Worm (Caenorhabditis elegans) whole organism, L2 larva: ENCODE data around the gene W05H7.1.
"Not testable (repeated sequence)": the region's sequence is repeated elsewhere in the genome, so short reads cannot be mapped to it uniquely, and the experiment has no call there.

Source experiments
- F13H6.1 ChIP-seq: sonication (generic microtip); optimal IDR thresholded peaks from 2 replicates; lab custom pipeline; 2016; ENCODE audit warnings: missing genetic modification characterization, missing compliant biosample characterization
- Y55F3AM.14 ChIP-seq: fragments of 200-800 bp; sonication (Bioruptor generic); optimal IDR thresholded peaks from 2 replicates; lab custom pipeline; 2018; ENCODE audit warnings: mild to moderate bottlenecking, missing genetic modification characterization, missing compliant biosample characterization
- ZK546.5 ChIP-seq: sonication (generic microtip); optimal IDR thresholded peaks from 2 replicates; lab custom pipeline; 2017; ENCODE audit warnings: missing biosample characterization, missing genetic modification characterization
- alr-1 ChIP-seq: fragments of 150-350 bp; optimal IDR thresholded peaks from 2 replicates; lab custom pipeline; 2014; ENCODE audit warnings: missing biosample characterization, missing genetic modification characterization
- ama-1 ChIP-seq: fragments of 150-350 bp; optimal IDR thresholded peaks from 2 replicates; lab custom pipeline; 2018; ENCODE audit warnings: inconsistent platforms
- ceh-16 ChIP-seq: fragments of 150-350 bp; optimal IDR thresholded peaks from 2 replicates; lab custom pipeline; 2014; ENCODE audit warnings: missing biosample characterization, missing genetic modification characterization
- ceh-82 ChIP-seq: fragments of 150-350 bp; optimal IDR thresholded peaks from 2 replicates; lab custom pipeline; 2014; ENCODE audit warnings: missing biosample characterization, missing genetic modification characterization
- crh-2 ChIP-seq: sonication (generic microtip); optimal IDR thresholded peaks from 2 replicates; lab custom pipeline; 2017; ENCODE audit warnings: missing biosample characterization, missing genetic modification characterization
- dmd-4 ChIP-seq: sonication (generic microtip); optimal IDR thresholded peaks from 2 replicates; lab custom pipeline; 2017; ENCODE audit warnings: missing biosample characterization, missing genetic modification characterization
- egl-27 ChIP-seq: sonication (generic microtip); optimal IDR thresholded peaks from 3 replicates; lab custom pipeline; 2017; ENCODE audit warnings: missing biosample characterization, missing genetic modification reagents, missing genetic modification characterization
- elt-1 ChIP-seq: fragments of 150-350 bp; optimal IDR thresholded peaks from 2 replicates; lab custom pipeline; 2014; ENCODE audit warnings: missing biosample characterization, missing genetic modification characterization
- elt-3 ChIP-seq: sonication (generic microtip); optimal IDR thresholded peaks from 2 replicates; lab custom pipeline; 2017; ENCODE audit warnings: missing biosample characterization, missing genetic modification characterization
- fos-1 ChIP-seq: fragments of 150-350 bp; optimal IDR thresholded peaks from 2 replicates; lab custom pipeline; 2014; ENCODE audit warnings: missing biosample characterization, missing genetic modification characterization
- gmeb-1 ChIP-seq: fragments of 150-350 bp; optimal IDR thresholded peaks from 2 replicates; lab custom pipeline; 2014; ENCODE audit warnings: missing biosample characterization, missing genetic modification characterization
- lin-39 ChIP-seq: fragments of 150-350 bp; optimal IDR thresholded peaks from 2 replicates; lab custom pipeline; 2014; ENCODE audit warnings: missing biosample characterization, missing genetic modification reagents, missing genetic modification characterization
- mab-5 ChIP-seq: fragments of 150-350 bp; optimal IDR thresholded peaks from 2 replicates; lab custom pipeline; 2014; ENCODE audit warnings: missing biosample characterization, missing genetic modification characterization
- mbf-1 ChIP-seq: sonication (generic microtip); optimal IDR thresholded peaks from 2 replicates; lab custom pipeline; 2017; ENCODE audit warnings: missing biosample characterization, missing genetic modification characterization
- mdl-1 ChIP-seq, 2 experiments: fragments of 150-350 bp in 1 of 2; sonication (generic microtip) in 1 of 2; optimal IDR thresholded peaks; 2 replicates each; lab custom pipeline; 2017; ENCODE audit warnings: missing biosample characterization in 2 of 2, missing genetic modification characterization in 2 of 2
- nhr-12 ChIP-seq: fragments of 150-350 bp; optimal IDR thresholded peaks from 2 replicates; lab custom pipeline; 2014; ENCODE audit warnings: missing biosample characterization, missing genetic modification characterization
- nhr-21 ChIP-seq: fragments of 150-350 bp; optimal IDR thresholded peaks from 2 replicates; lab custom pipeline; 2014; ENCODE audit warnings: missing biosample characterization, missing genetic modification characterization
- nhr-237 ChIP-seq: fragments of 150-350 bp; optimal IDR thresholded peaks from 2 replicates; lab custom pipeline; 2014; ENCODE audit warnings: missing biosample characterization, missing genetic modification characterization
- nhr-6 ChIP-seq: fragments of 150-350 bp; optimal IDR thresholded peaks from 2 replicates; lab custom pipeline; 2014; ENCODE audit warnings: missing biosample characterization, missing genetic modification characterization
- skn-1 ChIP-seq: sonication (generic microtip); optimal IDR thresholded peaks from 2 replicates; lab custom pipeline; 2017; ENCODE audit warnings: missing biosample characterization, missing genetic modification characterization
- unc-55 ChIP-seq: fragments of 150-350 bp; sonication (generic microtip); optimal IDR thresholded peaks from 3 replicates; lab custom pipeline; 2014; ENCODE audit warnings: missing biosample characterization, missing genetic modification reagents, missing genetic modification characterization
- unc-62 ChIP-seq: fragments of 150-350 bp; optimal IDR thresholded peaks from 2 replicates; lab custom pipeline; 2014; ENCODE audit warnings: missing biosample characterization, missing genetic modification reagents, missing genetic modification characterization
- zag-1 ChIP-seq: fragments of 150-350 bp; optimal IDR thresholded peaks from 2 replicates; lab custom pipeline; 2014; ENCODE audit warnings: missing biosample characterization, missing genetic modification characterization
- ztf-1 ChIP-seq: fragments of 200-800 bp; sonication (Bioruptor generic); conservative IDR thresholded peaks from 2 replicates; pipeline ENCODE4 v1.3.6; 2022; ENCODE audit warnings: missing genetic modification characterization, missing compliant biosample characterization
- ztf-4 ChIP-seq: fragments of 150-350 bp; optimal IDR thresholded peaks from 2 replicates; lab custom pipeline; 2014; ENCODE audit warnings: missing biosample characterization, missing genetic modification characterization

W05H7.1 gene

DNA sequence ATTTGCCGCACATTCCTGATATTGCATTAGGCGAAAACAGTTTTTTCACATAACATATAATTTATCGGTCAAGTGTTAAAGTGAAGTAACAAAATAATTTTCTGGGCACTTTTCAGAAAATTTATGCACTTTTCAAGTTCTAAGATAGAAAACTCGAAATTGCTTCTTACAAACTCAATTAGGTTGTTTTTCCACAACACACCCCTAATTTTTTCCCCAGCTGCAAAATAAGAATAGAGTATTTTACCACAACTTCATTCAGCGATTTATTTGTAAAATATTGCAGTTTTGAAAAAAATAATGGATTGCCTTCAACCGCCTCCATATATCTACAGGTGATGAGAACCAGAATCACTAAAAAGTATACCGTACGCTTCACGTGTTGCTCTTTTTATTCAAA lies 37.7 kb upstream of the W05H7.1 start, which contains the start of gene srh-19:
TSS of gene srh-19 (plus strand) at position 301 of the 400 bp plus-strand sequence.
- TF ChIP-seq Y55F3AM.14 (GFP tag; lab: Kevin White, UChicago), result no peak
- no peak for TF ChIP-seq gmeb-1 (tag; lab: Kevin White, UChicago)
- no peak for TF ChIP-seq ceh-16 (tag; lab: Kevin White, UChicago)
- TF ChIP-seq nhr-6 (tag; lab: Kevin White, UChicago), result no peak
- no peak for TF ChIP-seq ZK546.5 (tag; lab: Kevin White, UChicago)
- TF ChIP-seq mbf-1, result no peak
- TF ChIP-seq fos-1, result no peak
- TF ChIP-seq ceh-82, result no peak
- no peak for TF ChIP-seq mdl-1 (tag; optimal IDR thresholded peaks at IDR 0.05; lab: Kevin White, UChicago)
- no peak for TF ChIP-seq unc-62
- no peak for TF ChIP-seq ztf-1 (GFP tag; lab: Robert Waterston, UW)
- TF ChIP-seq, all 48 proteins: peak for 0

DNA sequence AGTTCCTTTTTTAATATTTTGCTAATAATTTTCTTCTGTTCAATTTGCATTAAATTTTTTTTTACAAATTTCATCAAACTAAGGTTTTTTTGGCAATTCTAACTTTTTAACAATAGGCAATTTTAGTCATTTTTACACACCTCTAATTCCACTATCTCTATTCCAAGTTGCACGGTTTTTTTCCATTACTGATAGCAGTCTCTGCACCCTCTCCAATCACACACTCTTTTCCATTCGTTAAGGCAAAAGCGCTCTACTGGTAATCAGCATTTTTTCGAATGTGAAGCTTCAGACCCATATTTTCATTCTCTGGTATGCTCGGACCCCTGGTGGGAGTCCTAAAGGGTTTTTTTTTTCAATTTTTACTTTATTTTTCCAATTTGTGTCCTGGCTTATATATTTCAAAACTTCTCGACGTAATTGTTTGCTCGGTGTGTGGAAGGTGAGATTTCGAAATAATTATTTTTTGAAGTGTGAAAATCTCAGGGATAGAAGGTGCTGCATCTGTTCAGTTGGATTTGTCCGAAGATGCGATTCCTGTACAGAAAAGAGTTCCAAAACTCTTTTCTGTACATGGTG lies 33.7 kb upstream of the W05H7.1 start, which contains the start of the genes F19G12.4 and F19G12.8:
TSS of gene F19G12.4 (plus strand) at position 529 of the 579 bp plus-strand sequence.
TSS of gene F19G12.8 (plus strand) at position 545 of the 579 bp plus-strand sequence.
- TF ChIP-seq fos-1 (peak; percentile 37), skn-1 (tag; lab: Kevin White, UChicago) (peak; percentile 27), crh-2 (tag; lab: Kevin White, UChicago) (peak; percentile 2), nhr-237 (tag; lab: Kevin White, UChicago) (no peak), unc-55 (GFP tag; lab: Kevin White, UChicago) (no peak)
- TF ChIP-seq, all 48 proteins: peak for 3

DNA sequence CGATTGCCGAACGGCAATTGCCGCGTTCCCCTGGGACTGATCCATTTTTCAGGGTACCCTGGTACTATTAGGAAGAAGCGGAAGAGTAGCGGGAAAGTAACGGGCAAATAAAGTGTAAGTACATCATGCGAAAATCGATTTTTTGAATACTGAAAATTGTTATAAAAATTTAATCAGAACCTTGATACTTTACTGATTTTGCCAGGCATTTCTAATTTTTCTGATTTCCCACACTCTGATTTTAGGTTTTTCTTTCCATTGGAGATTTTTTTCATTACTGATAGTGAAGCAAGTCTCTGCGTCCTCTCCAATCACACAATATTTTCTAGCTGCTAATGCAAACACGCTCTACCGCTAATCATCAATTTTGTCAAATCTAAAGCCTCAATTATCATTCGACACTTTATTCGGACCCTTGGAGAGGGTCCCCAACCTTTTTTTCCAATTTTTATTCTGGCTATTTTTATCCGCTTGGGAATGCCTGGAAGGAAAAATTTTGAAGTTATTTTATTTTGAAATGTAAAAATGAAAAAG lies 31.3 kb upstream of the W05H7.1 start, which contains the start of gene F19G12.9:
TSS of gene F19G12.9 (plus strand) at position 51 of the 534 bp plus-strand sequence.
- TF ChIP-seq skn-1 (tag; lab: Kevin White, UChicago) (peak; percentile 89), unc-62 (no peak)

DNA sequence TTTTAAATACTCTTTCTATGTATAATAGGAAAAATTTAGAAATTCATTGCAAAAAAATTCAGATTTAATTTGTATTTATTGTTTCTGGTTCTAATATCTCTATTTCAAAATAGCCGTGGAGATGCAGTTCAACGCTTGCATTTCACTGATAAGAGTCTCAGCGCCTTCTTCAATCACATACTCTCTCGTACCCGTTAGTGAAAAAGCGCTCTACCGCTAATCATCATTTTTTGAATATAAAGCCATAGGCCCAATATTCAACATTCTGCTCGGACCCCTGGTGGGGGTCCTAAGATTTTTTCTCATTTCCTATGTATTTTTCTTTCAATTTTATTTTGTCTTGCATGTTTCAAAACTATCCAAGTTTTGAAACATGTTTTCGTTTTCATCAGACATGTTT lies 30.0 kb upstream of the W05H7.1 start:
- TF ChIP-seq ztf-1 (GFP tag; lab: Robert Waterston, UW), result no peak
- TF ChIP-seq nhr-21, result no peak
- TF ChIP-seq unc-62, result no peak
- no peak for TF ChIP-seq dmd-4
- peak; percentile 99 for TF ChIP-seq skn-1 (tag; lab: Kevin White, UChicago)

DNA sequence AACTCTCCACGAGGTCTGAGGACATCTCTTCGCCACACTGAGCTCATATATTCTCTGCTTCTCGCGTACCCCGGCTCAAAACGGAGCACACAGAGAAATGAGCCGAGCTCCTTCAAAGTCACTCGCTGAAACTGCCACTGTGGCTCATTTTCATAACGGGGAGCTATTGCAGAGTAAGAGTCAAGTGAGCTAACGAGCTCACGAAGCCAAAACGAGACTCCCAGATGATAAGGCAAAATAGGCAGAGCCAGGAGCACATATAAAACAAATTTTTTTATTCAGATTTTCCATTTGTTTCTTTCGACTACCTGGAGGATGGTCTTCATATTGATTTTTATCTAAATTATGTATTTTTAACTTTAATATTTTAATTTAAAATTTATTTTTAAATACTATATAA lies 26.1 kb upstream of the W05H7.1 start, which contains the start of gene F19G12.3:
TSS of gene F19G12.3 (plus strand) at position 301 of the 400 bp plus-strand sequence.
- TF ChIP-seq unc-62, result no peak
- no peak for TF ChIP-seq ama-1 (lab: Kevin White, UChicago)

DNA sequence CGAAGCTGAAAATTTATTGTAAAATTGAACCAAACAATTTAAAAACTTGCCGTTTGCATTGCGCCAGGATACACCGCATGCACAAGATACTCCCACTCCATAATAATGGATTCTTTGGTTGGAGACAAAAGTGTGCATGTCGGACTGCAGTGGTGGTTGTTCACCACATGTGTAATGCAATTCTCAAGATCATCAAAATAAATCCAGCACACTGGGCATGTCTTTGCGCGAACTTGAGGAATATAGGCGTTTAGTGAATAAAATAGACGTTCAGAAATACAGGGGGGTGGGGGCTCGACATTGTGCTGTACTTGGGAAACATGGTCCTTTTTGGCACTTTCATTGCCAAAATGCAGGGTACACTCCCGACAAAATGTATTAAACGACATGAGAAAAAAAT lies 24.1 kb upstream of the W05H7.1 start, which contains the start of gene F19G12.11:
TSS of gene F19G12.11 (minus strand) at position 101 of the 400 bp plus-strand sequence.
- no peak for TF ChIP-seq unc-55 (GFP tag; lab: Kevin White, UChicago)
- no peak for TF ChIP-seq zag-1 (tag; lab: Kevin White, UChicago)
- TF ChIP-seq nhr-237 (tag; lab: Kevin White, UChicago), result no peak
- no peak for TF ChIP-seq F13H6.1 (tag; lab: Kevin White, UChicago)
- no peak for TF ChIP-seq ama-1 (lab: Kevin White, UChicago)
- no peak for TF ChIP-seq Y55F3AM.14 (GFP tag; lab: Kevin White, UChicago)
- no peak for TF ChIP-seq unc-62
- TF ChIP-seq alr-1 (tag; lab: Kevin White, UChicago), result no peak
- no peak for TF ChIP-seq egl-27 (tag; lab: Kevin White, UChicago)
- TF ChIP-seq elt-3, result no peak
- no peak for TF ChIP-seq elt-1 (tag; lab: Kevin White, UChicago)
- TF ChIP-seq mab-5, result no peak
- TF ChIP-seq skn-1 (tag; lab: Kevin White, UChicago), result no peak
- TF ChIP-seq nhr-12, result no peak

DNA sequence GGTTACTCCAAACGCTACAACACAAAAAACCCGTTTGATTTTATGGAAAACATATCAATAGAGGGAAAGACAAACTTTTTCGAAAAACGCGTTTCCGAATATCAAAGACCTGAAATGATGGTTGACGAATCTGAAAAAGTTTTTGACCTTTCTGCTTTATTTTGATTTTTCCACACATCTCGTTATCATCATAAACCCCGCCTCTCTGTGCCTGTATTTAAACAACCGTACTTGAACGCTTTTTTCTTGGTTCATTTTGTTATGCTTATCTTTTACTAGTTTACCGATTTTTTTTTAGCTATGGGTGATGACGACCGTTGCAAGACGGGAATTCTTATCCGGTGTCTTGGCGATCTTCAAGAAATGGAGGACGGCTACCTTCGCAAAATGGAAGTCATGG lies 19.9 kb upstream of the W05H7.1 start, which contains the start of gene F19G12.1:
TSS of gene F19G12.1 (plus strand) at position 301 of the 400 bp plus-strand sequence.
- TF ChIP-seq egl-27 (tag; lab: Kevin White, UChicago); ztf-4 (tag; lab: Kevin White, UChicago); lin-39: not testable (repeated sequence)
